Worm (Caenorhabditis elegans): Measurements from ENCODE around the gene npr-31.

Gene npr-31

DNA sequence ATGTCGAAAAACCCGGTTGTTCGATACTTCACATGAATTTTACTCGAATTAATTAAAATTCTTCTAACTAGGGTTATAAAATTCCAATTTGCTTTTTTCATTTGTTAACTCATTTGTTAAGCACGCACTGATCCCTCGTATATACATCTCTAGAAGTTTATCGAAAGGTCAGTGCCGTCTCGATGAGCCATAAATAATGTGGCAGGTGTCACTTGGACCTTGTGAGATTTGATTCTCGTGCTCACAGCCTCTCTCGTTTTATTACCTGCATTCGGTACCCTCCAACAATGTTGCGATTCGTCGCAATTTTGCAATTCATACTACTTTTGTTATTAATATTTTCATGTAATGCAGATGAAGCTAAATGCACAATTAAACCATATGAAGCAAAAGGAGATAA, 28.1 kb upstream of the npr-31 start, which contains the start of gene spon-1:
TSS of gene spon-1 (plus strand) at position 208 of the 400 bp plus-strand sequence.
- TF ChIP-seq dao-5 (tag; optimal IDR thresholded peaks at IDR 0.05) (no peak), W03F9.2 (tag; optimal IDR thresholded peaks at IDR 0.05) (no peak), him-1 (tag; optimal IDR thresholded peaks at IDR 0.05) (no peak)

DNA sequence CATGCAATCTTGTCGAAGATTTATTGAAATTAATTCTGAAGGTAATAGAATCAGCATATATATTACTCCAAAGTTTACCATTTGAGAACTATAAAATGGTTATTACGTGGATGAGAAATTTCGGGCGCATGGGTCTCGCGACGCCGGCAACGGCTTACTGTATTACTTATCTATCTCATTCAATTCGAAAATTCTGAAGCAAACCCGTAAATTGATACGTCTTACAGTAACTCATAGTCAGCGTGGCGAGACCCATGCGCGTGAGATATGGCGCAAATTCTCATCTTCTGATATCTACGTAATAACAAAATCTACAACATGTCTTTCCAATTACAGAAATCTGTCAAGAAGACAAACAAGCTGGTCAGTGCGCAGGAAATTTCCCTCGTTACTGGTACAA, 24.9 kb upstream of the npr-31 start:
- TF ChIP-seq W03F9.2 (tag; optimal IDR thresholded peaks at IDR 0.05) (no peak), him-1 (tag; optimal IDR thresholded peaks at IDR 0.05) (no peak), dao-5 (tag; optimal IDR thresholded peaks at IDR 0.05) (no peak)

DNA sequence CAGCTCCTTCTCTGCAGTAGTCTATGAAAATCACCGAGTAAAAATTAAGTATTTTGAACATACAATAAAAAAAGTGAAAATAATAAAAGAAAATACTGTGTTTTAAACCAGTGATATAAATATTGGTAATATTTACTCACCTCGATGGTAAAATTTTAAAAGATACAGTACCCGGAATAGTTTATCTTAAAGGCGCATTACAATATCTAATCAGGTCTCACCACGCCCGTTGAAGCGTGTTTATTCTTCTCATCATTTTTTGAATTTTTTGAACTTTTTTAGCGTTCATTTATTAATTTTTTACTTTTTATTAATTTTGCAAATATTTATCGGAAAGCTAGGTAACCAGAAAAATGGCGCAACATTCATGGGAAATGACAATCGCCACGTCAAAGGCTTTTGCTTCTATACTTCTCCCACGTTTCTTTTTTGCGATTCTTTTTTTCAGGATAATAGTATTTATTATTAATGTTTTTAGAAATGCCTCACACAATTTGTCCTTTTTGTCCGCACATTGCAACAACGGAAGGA, 22.6 kb upstream of the npr-31 start, which contains the start of gene F10E7.2:
TSS of gene F10E7.2 (plus strand) at position 481 of the 531 bp plus-strand sequence.
- TF ChIP-seq dao-5 (tag; optimal IDR thresholded peaks at IDR 0.05): no peak
- no peak for TF ChIP-seq him-1 (tag; optimal IDR thresholded peaks at IDR 0.05)

DNA sequence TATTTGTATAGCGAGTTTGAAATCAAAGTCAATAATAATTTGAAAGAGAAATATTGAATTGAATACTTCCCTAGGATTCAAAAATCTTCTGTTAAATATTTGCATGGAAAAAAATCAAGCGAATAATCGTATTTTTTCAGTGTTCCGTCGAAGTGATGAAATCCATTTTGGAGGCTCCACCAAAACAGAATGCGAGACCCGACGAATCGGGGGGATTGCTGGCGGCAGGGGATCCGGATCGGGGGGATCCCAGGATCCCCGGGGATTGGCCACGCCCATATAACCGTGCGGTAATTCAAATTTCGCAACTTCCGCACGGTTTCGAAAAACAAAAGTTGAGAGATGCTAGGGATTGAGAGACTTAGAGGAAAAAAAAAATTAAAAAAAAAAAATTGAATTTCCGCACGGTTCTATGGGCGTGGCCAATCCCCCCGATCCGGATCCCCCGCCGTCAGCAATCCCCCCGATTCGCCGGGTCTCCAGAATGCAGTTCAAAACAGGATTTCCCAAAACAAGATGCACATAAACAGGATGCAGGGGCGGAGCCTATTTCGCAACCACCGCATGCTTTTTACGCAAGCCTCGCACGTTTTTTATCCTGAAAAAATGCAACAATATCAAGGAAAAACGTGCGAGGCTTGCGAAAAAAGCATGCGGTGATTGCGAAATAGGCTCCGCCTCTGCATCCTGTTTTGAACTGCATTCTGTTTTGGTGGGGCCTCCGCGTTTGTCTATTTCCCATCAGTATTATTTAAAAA, 21.6 kb upstream of the npr-31 start, which contains the start of gene F10E7.11:
TSS of gene F10E7.11 (minus strand) at position 232 of the 758 bp plus-strand sequence.
- TF ChIP-seq dao-5 (tag; optimal IDR thresholded peaks at IDR 0.05): no peak

DNA sequence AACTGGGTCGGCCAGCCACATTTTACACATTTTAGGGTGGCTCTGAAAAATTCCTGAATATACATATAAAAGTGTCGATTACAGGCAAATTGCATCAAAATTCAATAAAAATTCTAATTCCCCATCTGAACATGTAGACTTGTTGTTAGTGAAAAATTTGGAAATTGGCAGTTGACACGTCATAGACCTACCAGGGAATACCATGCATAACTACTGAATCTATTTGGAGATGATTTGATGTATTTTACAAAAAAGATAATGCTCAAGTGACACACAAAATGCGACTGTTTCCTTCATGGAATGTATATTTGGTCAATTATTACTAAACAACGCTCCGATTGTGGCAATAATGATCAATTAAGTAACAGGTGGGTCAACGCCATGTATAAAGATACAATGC, 17.9 kb upstream of the npr-31 start, which contains the start of gene F10E7.1:
TSS of gene F10E7.1 (plus strand) at position 301 of the 400 bp plus-strand sequence.
- TF ChIP-seq him-1 (tag; optimal IDR thresholded peaks at IDR 0.05): no peak
- no peak for TF ChIP-seq W03F9.2 (tag; optimal IDR thresholded peaks at IDR 0.05)
- TF ChIP-seq dao-5 (tag; optimal IDR thresholded peaks at IDR 0.05): no peak

DNA sequence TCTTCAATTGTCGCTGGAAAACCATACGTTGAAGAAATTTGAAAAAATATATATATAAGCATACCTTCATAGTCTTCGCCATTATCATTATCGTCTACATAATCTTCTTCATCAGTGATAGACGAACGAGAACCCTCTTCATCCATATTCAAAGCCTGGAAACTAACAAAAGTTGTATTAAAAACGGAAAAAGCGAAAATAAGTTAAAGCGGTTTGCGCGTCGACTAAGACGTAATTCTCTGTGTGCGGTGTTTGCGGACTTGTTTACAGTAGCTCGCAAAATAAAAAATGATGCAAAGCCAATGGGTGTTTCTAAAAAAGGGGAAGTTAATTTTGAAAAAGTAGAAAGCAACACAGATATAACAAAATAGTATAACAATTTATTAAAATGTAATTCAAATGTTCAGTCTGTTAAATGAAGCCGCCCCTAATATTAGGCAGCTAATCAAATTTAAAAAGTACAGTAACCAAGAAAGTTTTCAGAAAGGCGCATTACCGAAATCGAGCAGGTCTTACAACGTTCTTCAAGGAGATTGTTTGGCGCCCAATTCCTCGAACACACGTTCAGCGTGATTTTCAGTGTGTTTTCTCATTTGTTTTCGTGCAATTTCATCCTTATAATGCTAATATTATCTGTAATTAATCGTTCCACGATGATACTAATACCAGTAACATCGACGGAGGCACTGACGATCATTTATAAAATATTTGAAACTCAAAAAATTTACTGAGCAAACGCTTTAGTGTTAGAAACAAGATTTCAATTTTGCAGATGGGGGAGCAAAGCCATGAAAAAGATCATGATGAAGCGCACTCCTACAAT, 12.3 kb upstream of the npr-31 start, which contains the start of the genes T07F8.4 and gld-3:
TSS of gene T07F8.4 (minus strand) at position 162 of the 823 bp plus-strand sequence.
TSS of gene gld-3 (plus strand) at position 773 of the 823 bp plus-strand sequence.
- TF ChIP-seq W03F9.2 (tag; optimal IDR thresholded peaks at IDR 0.05): peak; percentile 47
- TF ChIP-seq dao-5 (tag; optimal IDR thresholded peaks at IDR 0.05): no peak

DNA sequence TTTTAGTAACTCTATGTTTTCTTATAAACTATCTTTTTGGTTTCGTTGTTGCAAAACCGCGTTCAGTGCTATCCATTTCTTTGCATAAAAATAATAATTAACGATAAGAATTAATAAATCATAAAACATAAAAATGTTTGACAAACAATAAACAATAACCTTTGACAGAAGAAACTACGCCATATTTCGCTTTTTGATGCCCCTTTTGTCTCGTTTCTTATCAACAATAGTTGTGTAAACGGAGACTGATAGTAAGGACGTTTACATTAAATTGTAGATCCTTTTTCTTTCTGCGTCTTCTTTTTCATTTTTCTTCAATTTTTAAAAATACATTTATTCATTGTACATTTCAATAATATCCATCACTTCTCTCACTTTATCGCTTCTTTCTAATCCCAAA, 5.3 kb upstream of the npr-31 start:
- TF ChIP-seq dao-5 (tag; optimal IDR thresholded peaks at IDR 0.05): no peak
- TF ChIP-seq W03F9.2 (tag; optimal IDR thresholded peaks at IDR 0.05): no peak
- no peak for TF ChIP-seq him-1 (tag; optimal IDR thresholded peaks at IDR 0.05)

DNA sequence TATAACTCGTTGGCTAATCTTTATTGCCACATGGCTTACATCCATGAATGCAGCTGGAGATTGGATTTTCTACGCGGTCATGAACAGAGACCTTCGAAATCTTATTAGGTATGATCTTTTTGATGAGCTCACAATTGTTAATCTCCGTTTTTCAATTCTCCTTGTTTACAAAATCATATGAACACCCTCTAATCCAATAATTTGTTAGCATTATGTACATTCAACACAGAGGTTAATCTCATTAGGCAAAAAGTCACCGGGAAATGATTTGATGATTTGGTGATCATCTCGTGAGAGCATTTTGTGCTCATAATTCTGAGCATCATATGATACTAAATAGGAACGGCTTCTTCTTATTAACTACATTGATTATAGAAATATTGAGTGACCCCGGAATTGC, 1.8 kb downstream of the npr-31 start:
- no peak for TF ChIP-seq dao-5 (tag; optimal IDR thresholded peaks at IDR 0.05)
- TF ChIP-seq him-1 (tag; optimal IDR thresholded peaks at IDR 0.05): no peak
- no peak for TF ChIP-seq W03F9.2 (tag; optimal IDR thresholded peaks at IDR 0.05)

DNA sequence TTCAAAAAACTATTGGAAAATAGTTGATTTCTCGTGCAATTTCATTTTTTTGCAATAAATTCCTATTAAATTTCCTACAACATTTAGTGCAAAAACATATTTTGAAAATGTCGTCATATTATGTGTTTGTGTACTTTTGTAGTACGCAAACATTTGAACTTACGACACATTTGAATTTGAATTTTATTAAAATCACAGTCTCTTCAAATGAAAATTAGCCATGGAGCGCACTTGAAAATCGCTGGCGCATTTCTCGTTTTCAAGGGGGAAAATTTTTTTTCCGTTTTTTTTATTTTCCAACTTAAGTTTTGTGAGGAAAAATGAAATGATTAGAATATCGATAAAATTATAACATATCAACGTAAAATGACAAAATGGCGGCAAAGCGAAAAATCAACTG, 3.1 kb downstream of the npr-31 start:
- no peak for TF ChIP-seq him-1 (tag; optimal IDR thresholded peaks at IDR 0.05)
- TF ChIP-seq W03F9.2 (tag; optimal IDR thresholded peaks at IDR 0.05): peak; percentile 56

DNA sequence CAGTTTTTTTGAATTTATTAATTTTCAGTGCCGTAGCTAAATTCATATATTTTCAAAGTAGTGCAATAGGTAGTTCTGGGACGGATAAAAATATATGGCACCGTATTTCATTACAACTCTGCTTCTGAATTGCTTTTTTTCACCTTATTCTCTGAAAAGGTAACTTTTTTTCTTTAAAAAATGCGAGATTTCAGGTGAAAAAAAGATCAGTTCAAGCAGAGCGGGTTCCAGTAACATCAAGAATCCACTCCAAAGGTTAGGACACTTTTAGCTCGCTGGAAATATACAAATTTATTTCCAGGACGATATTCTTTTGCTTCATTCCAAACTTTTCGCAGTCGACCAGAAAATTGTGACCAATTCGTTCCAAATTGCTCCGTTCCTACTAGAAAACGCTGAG, 3.7 kb downstream of the npr-31 start, which contains the start of gene T07F8.1:
TSS of gene T07F8.1 (plus strand) at position 301 of the 400 bp plus-strand sequence.
- no peak for TF ChIP-seq W03F9.2 (tag; optimal IDR thresholded peaks at IDR 0.05)
- no peak for TF ChIP-seq him-1 (tag; optimal IDR thresholded peaks at IDR 0.05)
- TF ChIP-seq dao-5 (tag; optimal IDR thresholded peaks at IDR 0.05): no peak

DNA sequence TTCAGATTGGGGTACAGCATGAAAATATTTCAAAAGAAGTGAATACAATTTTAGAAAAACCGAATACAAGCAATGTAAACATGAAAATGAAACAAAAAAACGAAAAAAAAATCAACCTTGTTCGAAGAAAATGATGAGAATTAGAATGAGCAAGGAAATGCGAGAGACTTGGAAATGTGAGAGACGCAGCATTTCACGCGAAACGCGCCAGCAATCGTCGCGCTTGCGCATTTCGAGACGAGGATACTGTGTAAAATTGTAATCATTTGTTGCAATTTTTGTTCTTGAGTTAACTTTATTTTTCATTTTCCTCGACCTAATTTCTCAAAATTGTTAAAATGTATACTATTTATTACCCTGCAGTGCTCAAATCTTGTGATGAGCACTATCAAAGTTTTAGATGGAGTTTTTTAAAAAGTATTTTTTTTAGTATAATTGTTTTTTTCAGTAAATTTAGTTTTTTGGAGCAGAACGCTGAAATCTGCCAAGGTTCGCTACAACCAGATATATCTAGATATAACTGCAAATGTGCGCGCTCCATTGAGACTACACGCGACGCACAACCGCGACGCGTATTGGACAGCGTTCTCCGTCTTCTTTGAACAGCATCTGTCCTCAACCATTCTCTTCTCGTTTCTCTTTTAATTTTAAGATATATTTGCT, 7.7 kb downstream of the npr-31 start, which contains the start of gene fust-1:
TSS of gene fust-1 (plus strand) at position 613 of the 663 bp plus-strand sequence.
- TF ChIP-seq him-1 (tag; optimal IDR thresholded peaks at IDR 0.05) (peak; percentile 86), W03F9.2 (tag; optimal IDR thresholded peaks at IDR 0.05) (peak; percentile 97), dao-5 (tag; optimal IDR thresholded peaks at IDR 0.05) (no peak)

DNA sequence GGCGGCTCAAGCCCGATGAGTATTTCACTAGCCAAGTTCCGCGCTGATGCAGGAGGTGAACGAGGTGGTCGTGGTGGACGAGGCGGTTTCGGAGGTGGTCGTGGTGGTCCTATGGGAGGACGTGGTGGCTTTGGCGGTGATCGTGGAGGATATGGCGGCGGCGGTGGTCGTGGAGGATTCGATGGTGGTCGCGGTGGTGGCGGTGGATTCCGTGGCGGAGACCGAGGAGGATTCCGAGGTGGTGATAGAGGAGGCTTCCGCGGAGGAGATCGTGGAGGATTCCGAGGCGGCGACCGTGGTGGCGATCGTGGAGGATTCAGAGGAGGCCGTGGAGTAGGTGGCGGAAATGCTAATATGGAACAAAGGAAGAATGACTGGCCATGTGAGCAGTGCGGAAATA, 10.3 kb downstream of the npr-31 start:
- TF ChIP-seq W03F9.2 (tag; optimal IDR thresholded peaks at IDR 0.05) (no peak), dao-5 (tag; optimal IDR thresholded peaks at IDR 0.05) (no peak), him-1 (tag; optimal IDR thresholded peaks at IDR 0.05) (no peak)

DNA sequence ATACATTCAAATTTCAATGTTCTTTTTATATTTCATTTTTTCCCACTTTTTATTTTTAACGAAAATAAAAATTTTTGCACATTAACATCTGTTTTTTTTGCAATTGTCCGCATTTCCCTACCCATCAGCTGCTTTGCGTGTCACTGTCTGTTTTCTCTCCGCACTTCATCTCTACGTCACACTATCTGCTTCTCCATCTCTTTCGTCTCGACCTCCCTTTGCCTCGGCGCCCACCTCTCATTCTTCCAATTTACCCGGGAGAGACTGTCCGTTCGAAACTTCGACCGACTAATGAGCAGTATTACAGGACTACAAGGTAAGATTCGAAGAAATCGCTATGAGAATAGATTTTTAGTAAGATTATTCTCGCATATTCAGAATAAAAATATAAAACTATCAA, 11.0 kb downstream of the npr-31 start, which contains the start of gene C27H5.2:
TSS of gene C27H5.2 (plus strand) at position 190 of the 400 bp plus-strand sequence.
- TF ChIP-seq him-1 (tag; optimal IDR thresholded peaks at IDR 0.05): no peak
- TF ChIP-seq W03F9.2 (tag; optimal IDR thresholded peaks at IDR 0.05): no peak
- no peak for TF ChIP-seq dao-5 (tag; optimal IDR thresholded peaks at IDR 0.05)
